Worm (Caenorhabditis elegans): ENCODE data around the gene nex-4.

ce11 chrV:4895744-4896143, 44.5 kb downstream of the nex-4 start, which contains the start of gene ugt-9:
- TF ChIP-seq die-1 (tag; optimal IDR thresholded peaks at IDR 0.05): no peak
- no peak for TF ChIP-seq Y95B8A.8 (GFP tag; IDR thresholded peaks at IDR 0.05)
- TF ChIP-seq dox-1 (GFP tag; IDR thresholded peaks at IDR 0.05): no peak
- no peak for TF ChIP-seq lsy-27 (tag; optimal IDR thresholded peaks at IDR 0.05; ENCODE audit: borderline replicate concordance, insufficient read depth)
- no peak for TF ChIP-seq rpc-1 (optimal IDR thresholded peaks at IDR 0.05)
- TF ChIP-seq rpc-1 (tag; optimal IDR thresholded peaks at IDR 0.05): no peak
- no peak for TF ChIP-seq nfya-1 (tag; optimal IDR thresholded peaks at IDR 0.05; ENCODE audit: borderline replicate concordance, insufficient read depth)
- TF ChIP-seq F57C9.4 (tag; optimal IDR thresholded peaks at IDR 0.05): no peak
- TF ChIP-seq rec-8 (tag; optimal IDR thresholded peaks at IDR 0.05): no peak
- no peak for TF ChIP-seq ama-1 (optimal IDR thresholded peaks at IDR 0.05)
- no peak for TF ChIP-seq ama-1 (GFP tag; optimal IDR thresholded peaks at IDR 0.05)
- no peak for TF ChIP-seq unc-62 (GFP tag; optimal IDR thresholded peaks at IDR 0.05)

Measured in whole organism, young adult.